Worm (Caenorhabditis elegans): Measurements from ENCODE around the gene srbc-34.

ce11 chrV:20206086-20206485, at the start of gene srbc-34, which contains the start of gene fbxb-59:
- no peak for TF ChIP-seq T22C8.4 (GFP tag; IDR thresholded peaks at IDR 0.05)
- TF ChIP-seq ref-1 (GFP tag; conservative IDR thresholded peaks at IDR 0.05) = no peak
- TF ChIP-seq klf-2 (GFP tag; conservative IDR thresholded peaks at IDR 0.05) = no peak
- TF ChIP-seq ztf-23 (GFP tag; IDR thresholded peaks at IDR 0.05) = no peak
- no peak for TF ChIP-seq ztf-29 (GFP tag; IDR thresholded peaks at IDR 0.05)
- no peak for TF ChIP-seq flt-1 (GFP tag; IDR thresholded peaks at IDR 0.05)
- no peak for TF ChIP-seq cog-1 (tag; optimal IDR thresholded peaks at IDR 0.05)
